Fruit fly (Drosophila melanogaster) whole organism, embryonic: Measurements from ENCODE around the gene ThrRS.

Experiments used
- B-H2 ChIP-seq: fragments of 200-800 bp; sonication (Bioruptor generic); optimal IDR thresholded peaks from 2 replicates; lab custom pipeline; 2018; ENCODE audit warnings: missing biosample characterization, mild to moderate bottlenecking, missing genetic modification characterization
- CG10267 ChIP-seq: fragments of 200-800 bp; sonication (Bioruptor generic); optimal IDR thresholded peaks from 2 replicates; lab custom pipeline; 2018; ENCODE audit warnings: missing biosample characterization, mild to moderate bottlenecking, missing genetic modification characterization, moderate library complexity
- CG10654 ChIP-seq: fragments of 200-800 bp; sonication (Bioruptor generic); optimal IDR thresholded peaks from 2 replicates; lab custom pipeline; 2016; ENCODE audit warnings: missing biosample characterization, missing genetic modification characterization
- CG12071 ChIP-seq: fragments of 200-800 bp; sonication (Bioruptor generic); optimal IDR thresholded peaks from 3 replicates; lab custom pipeline; 2018; ENCODE audit warnings: missing biosample characterization, mild to moderate bottlenecking, missing genetic modification characterization
- CG12659 ChIP-seq: fragments of 200-800 bp; sonication (Bioruptor generic); optimal IDR thresholded peaks from 3 replicates; lab custom pipeline; 2017; ENCODE audit warnings: mild to moderate bottlenecking, missing biosample characterization, missing genetic modification reagents, missing genetic modification characterization
- CG13624 ChIP-seq: fragments of 200-800 bp; sonication (Bioruptor generic); optimal IDR thresholded peaks from 2 replicates; lab custom pipeline; 2016; ENCODE audit warnings: missing biosample characterization, missing genetic modification characterization
- CG13894 ChIP-seq: fragments of 200-800 bp; sonication (Bioruptor generic); optimal IDR thresholded peaks from 3 replicates; lab custom pipeline; 2018; ENCODE audit warnings: missing biosample characterization, mild to moderate bottlenecking, missing genetic modification characterization, moderate library complexity
- CG15601 ChIP-seq: fragments of 200-800 bp; sonication (Bioruptor generic); optimal IDR thresholded peaks from 3 replicates; lab custom pipeline; 2019; ENCODE audit warnings: missing biosample characterization, mild to moderate bottlenecking, missing genetic modification characterization, moderate library complexity
- CG17361 ChIP-seq: fragments of 200-800 bp; sonication (Bioruptor generic); IDR thresholded peaks from 3 replicates; pipeline ENCODE4 v1.3.6; 2022; ENCODE audit warnings: missing biosample characterization, missing genetic modification characterization
- CG17802 ChIP-seq: fragments of 200-800 bp; sonication (Bioruptor generic); optimal IDR thresholded peaks from 2 replicates; lab custom pipeline; 2018; ENCODE audit warnings: missing biosample characterization, mild to moderate bottlenecking, missing genetic modification characterization, moderate library complexity
- CG18011 ChIP-seq: fragments of 200-800 bp; sonication (Bioruptor generic); optimal IDR thresholded peaks from 2 replicates; lab custom pipeline; 2017; ENCODE audit warnings: missing biosample characterization, missing genetic modification characterization, mild to moderate bottlenecking, moderate library complexity, missing genotype
- CG2120 ChIP-seq: fragments of 200-800 bp; sonication (Bioruptor generic); optimal IDR thresholded peaks from 3 replicates; lab custom pipeline; 2016; ENCODE audit warnings: missing biosample characterization, missing genetic modification characterization
- CG2129 ChIP-seq: fragments of 200-800 bp; sonication (Bioruptor generic); IDR thresholded peaks from 2 replicates; pipeline ENCODE4 v1.3.6; 2022; ENCODE audit warnings: missing biosample characterization, missing genetic modification characterization; ENCODE audit not compliant: partially characterized antibody
- CG34422 ChIP-seq: fragments of 200-800 bp; sonication (Bioruptor generic); IDR thresholded peaks from 3 replicates; pipeline ENCODE4 v1.3.6; 2022; ENCODE audit warnings: missing biosample characterization, missing genetic modification characterization
- CG7372 ChIP-seq: fragments of 200-800 bp; sonication (Bioruptor generic); IDR thresholded peaks from 2 replicates; pipeline ENCODE4 v1.3.6; 2022; ENCODE audit warnings: missing biosample characterization, missing genetic modification characterization
- CG9817 ChIP-seq: fragments of 200-800 bp; sonication (Bioruptor generic); optimal IDR thresholded peaks from 2 replicates; lab custom pipeline; 2018; ENCODE audit warnings: missing biosample characterization, mild to moderate bottlenecking, missing genetic modification characterization, moderate library complexity
- CG9932 ChIP-seq: fragments of 200-800 bp; sonication (Bioruptor generic); IDR thresholded peaks from 2 replicates; pipeline ENCODE4 v1.3.6; 2022; ENCODE audit warnings: missing biosample characterization, missing genetic modification characterization
- Dref ChIP-seq: fragments of 200-800 bp; sonication (Bioruptor generic); IDR thresholded peaks from 2 replicates; pipeline ENCODE4 v1.3.6; 2022; ENCODE audit warnings: missing biosample characterization, missing genetic modification characterization
- E2f2 ChIP-seq: fragments of 200-800 bp; sonication (Bioruptor generic); IDR thresholded peaks from 2 replicates; pipeline ENCODE4 v1.3.6; 2022; ENCODE audit warnings: missing biosample characterization, missing genetic modification characterization
- Elba2 ChIP-seq: fragments of 200-800 bp; sonication (Bioruptor generic); optimal IDR thresholded peaks from 3 replicates; lab custom pipeline; 2016; ENCODE audit warnings: missing biosample characterization, missing genetic modification characterization
- Hmx ChIP-seq: fragments of 200-800 bp; sonication (Bioruptor generic); optimal IDR thresholded peaks from 2 replicates; lab custom pipeline; 2016; ENCODE audit warnings: missing biosample characterization, missing genetic modification characterization
- MESR4 ChIP-seq: fragments of 200-800 bp; sonication (Bioruptor generic); optimal IDR thresholded peaks from 2 replicates; lab custom pipeline; 2018; ENCODE audit warnings: missing biosample characterization, mild to moderate bottlenecking, missing genetic modification characterization, moderate library complexity
- NfI ChIP-seq: fragments of 200-800 bp; sonication (Bioruptor generic); optimal IDR thresholded peaks from 3 replicates; lab custom pipeline; 2018; ENCODE audit warnings: missing biosample characterization, mild to moderate bottlenecking, missing genetic modification characterization, moderate library complexity
- Sin3A ChIP-seq: fragments of >200 bp; optimal IDR thresholded peaks from 2 replicates; lab custom pipeline; 2018
- Stat92E ChIP-seq, 3 experiments: fragments of >200 bp in 2 of 3; fragments of 200-800 bp in 1 of 3; sonication (Bioruptor generic) in 1 of 3; optimal IDR thresholded peaks; 2 replicates each; lab custom pipeline; 2017 to 2019; ENCODE audit warnings: missing biosample characterization in 3 of 3, missing genetic modification characterization in 3 of 3, mild to moderate bottlenecking in 1 of 3, moderate library complexity in 1 of 3
- Taf1 ChIP-seq: fragments of 200-800 bp; sonication (Bioruptor generic); IDR thresholded peaks from 2 replicates; pipeline ENCODE4 v1.3.6; 2022; ENCODE audit warnings: missing biosample characterization, missing genetic modification characterization
- YL-1 ChIP-seq: fragments of 200-800 bp; sonication (Bioruptor generic); optimal IDR thresholded peaks from 3 replicates; lab custom pipeline; 2017; ENCODE audit warnings: missing biosample characterization, mild to moderate bottlenecking, missing genetic modification characterization
- bab2 ChIP-seq: fragments of 200-800 bp; sonication (Bioruptor generic); optimal IDR thresholded peaks from 2 replicates; lab custom pipeline; 2016; ENCODE audit warnings: missing biosample characterization, missing genetic modification characterization
- bcd ChIP-seq: fragments of 200-800 bp; sonication (Bioruptor generic); optimal IDR thresholded peaks from 2 replicates; lab custom pipeline; 2017; ENCODE audit warnings: missing biosample characterization, mild to moderate bottlenecking, missing genetic modification characterization
- caup ChIP-seq: fragments of 200-800 bp; sonication (Bioruptor generic); optimal IDR thresholded peaks from 3 replicates; lab custom pipeline; 2017; ENCODE audit warnings: missing biosample characterization, mild to moderate bottlenecking, missing genetic modification characterization, moderate library complexity; ENCODE audit not compliant: severe bottlenecking
- crp ChIP-seq, 2 experiments: fragments of 200-800 bp; sonication (Bioruptor generic); optimal IDR thresholded peaks; 2 replicates in 1 of 2; 3 replicates in 1 of 2; lab custom pipeline; 2017; ENCODE audit warnings: missing biosample characterization in 2 of 2, missing genetic modification characterization in 2 of 2, mild to moderate bottlenecking in 1 of 2, moderate library complexity in 1 of 2
- cwo ChIP-seq: fragments of 200-800 bp; sonication (Bioruptor generic); optimal IDR thresholded peaks from 3 replicates; lab custom pipeline; 2017; ENCODE audit warnings: missing biosample characterization, missing genetic modification characterization, mild to moderate bottlenecking, moderate library complexity, missing genetic modification reagents
- dm ChIP-seq: fragments of 200-800 bp; sonication (Bioruptor generic); optimal IDR thresholded peaks from 3 replicates; lab custom pipeline; 2016; ENCODE audit warnings: missing biosample characterization, missing genetic modification characterization
- ems ChIP-seq: fragments of 200-800 bp; sonication (Bioruptor generic); optimal IDR thresholded peaks from 3 replicates; lab custom pipeline; 2016; ENCODE audit warnings: missing biosample characterization, missing genetic modification characterization
- fu2 ChIP-seq: fragments of 200-800 bp; sonication (Bioruptor generic); optimal IDR thresholded peaks from 2 replicates; lab custom pipeline; 2016; ENCODE audit warnings: missing biosample characterization, missing genetic modification characterization
- gfzf ChIP-seq: fragments of 200-800 bp; sonication (Bioruptor generic); optimal IDR thresholded peaks from 2 replicates; lab custom pipeline; 2016; ENCODE audit warnings: missing biosample characterization, mild to moderate bottlenecking, missing genetic modification characterization, moderate library complexity
- gsb-n ChIP-seq: fragments of 200-800 bp; sonication (Bioruptor generic); optimal IDR thresholded peaks from 3 replicates; lab custom pipeline; 2018; ENCODE audit warnings: missing biosample characterization, mild to moderate bottlenecking, missing genetic modification characterization
- kah ChIP-seq: fragments of 200-800 bp; sonication (Bioruptor generic); optimal IDR thresholded peaks from 2 replicates; lab custom pipeline; 2018; ENCODE audit warnings: missing biosample characterization, mild to moderate bottlenecking, missing genetic modification characterization
- lilli ChIP-seq: fragments of 200-800 bp; sonication (Bioruptor generic); optimal IDR thresholded peaks from 3 replicates; lab custom pipeline; 2016; ENCODE audit warnings: missing biosample characterization, missing genetic modification characterization
- nmo ChIP-seq: fragments of 200-800 bp; sonication (Bioruptor generic); optimal IDR thresholded peaks from 2 replicates; lab custom pipeline; 2018; ENCODE audit warnings: missing biosample characterization, mild to moderate bottlenecking, missing genetic modification characterization, moderate library complexity
- oc ChIP-seq: fragments of 200-800 bp; sonication (Bioruptor generic); optimal IDR thresholded peaks from 2 replicates; lab custom pipeline; 2018; ENCODE audit warnings: missing biosample characterization, mild to moderate bottlenecking, missing genetic modification characterization, moderate library complexity
- pita ChIP-seq: fragments of 200-800 bp; sonication (Bioruptor generic); optimal IDR thresholded peaks from 2 replicates; lab custom pipeline; 2017; ENCODE audit warnings: missing biosample characterization, mild to moderate bottlenecking, missing genetic modification characterization
- pzg ChIP-seq: fragments of 200-800 bp; sonication (Bioruptor generic); optimal IDR thresholded peaks from 3 replicates; lab custom pipeline; 2018; ENCODE audit warnings: missing biosample characterization, mild to moderate bottlenecking, missing genetic modification characterization, moderate library complexity
- row ChIP-seq: fragments of 200-800 bp; sonication (Bioruptor generic); IDR thresholded peaks from 3 replicates; pipeline ENCODE4 v1.3.6; 2022; ENCODE audit warnings: missing biosample characterization, missing genetic modification characterization
- sd ChIP-seq: fragments of 200-800 bp; sonication (Bioruptor generic); optimal IDR thresholded peaks from 3 replicates; lab custom pipeline; 2018; ENCODE audit warnings: missing biosample characterization, mild to moderate bottlenecking, missing genetic modification characterization, moderate library complexity
- sisA ChIP-seq: fragments of 200-800 bp; sonication (Bioruptor generic); IDR thresholded peaks from 2 replicates; pipeline ENCODE4 v1.3.6; 2022; ENCODE audit warnings: missing biosample characterization, missing genetic modification characterization
- slbo ChIP-seq: fragments of 200-800 bp; sonication (Bioruptor generic); IDR thresholded peaks from 2 replicates; pipeline ENCODE4 v1.3.6; 2022; ENCODE audit warnings: missing biosample characterization, missing genetic modification characterization
- so ChIP-seq: fragments of 200-800 bp; sonication (Bioruptor generic); IDR thresholded peaks from 3 replicates; pipeline ENCODE4 v1.3.6; 2022; ENCODE audit warnings: missing biosample characterization, missing genetic modification characterization
- sug ChIP-seq: fragments of 200-800 bp; optimal IDR thresholded peaks from 2 replicates; lab custom pipeline; 2019; ENCODE audit warnings: missing biosample characterization, mild to moderate bottlenecking, missing genetic modification characterization, moderate library complexity
- trem ChIP-seq: fragments of 200-800 bp; optimal IDR thresholded peaks from 3 replicates; lab custom pipeline; 2019; ENCODE audit warnings: missing biosample characterization, mild to moderate bottlenecking, missing genetic modification characterization, moderate library complexity

ThrRS gene

DNA sequence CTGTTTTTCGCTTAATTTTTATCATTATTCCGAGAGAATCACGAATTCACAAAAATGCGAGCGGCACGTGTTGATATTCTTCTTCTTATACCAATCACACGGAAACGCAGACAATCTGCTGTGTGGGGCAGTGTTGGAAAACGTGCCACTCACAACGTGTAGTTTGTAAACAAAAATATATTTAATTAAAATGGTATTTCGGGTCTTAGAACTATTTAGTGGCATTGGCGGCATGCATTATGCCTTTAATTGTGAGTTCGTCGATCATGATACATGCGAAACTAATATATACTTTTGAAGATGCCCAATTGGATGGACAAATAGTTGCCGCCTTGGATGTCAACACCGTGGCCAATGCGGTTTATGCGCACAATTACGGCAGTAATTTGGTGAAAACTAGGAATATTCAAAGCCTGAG is 7.1 kb upstream of the ThrRS start, which contains the start of the genes CG6712 and Mt2 (continued):
- TF ChIP-seq CG34422 (GFP tag; lab: Robert Waterston, UW) (peak; percentile 80; the same call in 1 of the 3 replicates), sisA (GFP tag; lab: Robert Waterston, UW) (no peak), CG13894 (tag; lab: Kevin White, UChicago) (no peak), caup (peak; percentile 30), CG2129 (GFP tag; lab: Robert Waterston, UW) (no peak), CG10654 (GFP tag; lab: Kevin White, UChicago) (no peak), E2f2 (peak; percentile 45), NfI (GFP tag; lab: Kevin White, UChicago) (peak; percentile 17), sug (tag; lab: Kevin White, UChicago) (peak; percentile 25), CG15601 (tag; lab: Kevin White, UChicago) (no peak), bcd (no peak), Dref (GFP tag; lab: Robert Waterston, UW) (0 out of 2 replicates have a peak, but pooled peaks have one; percentile 33), CG12659 (peak; percentile 42), fu2 (peak; percentile 37), CG18011 (GFP tag; lab: Kevin White, UChicago) (no peak), CG7372 (GFP tag; lab: Robert Waterston, UW) (no peak), ems (GFP tag; lab: Kevin White, UChicago) (peak; percentile 20), CG17802 (tag; lab: Kevin White, UChicago) (no peak), pita (GFP tag; lab: Kevin White, UChicago) (no peak), Hmx (GFP tag; lab: Kevin White, UChicago) (no peak), CG13624 (GFP tag; lab: Kevin White, UChicago) (peak; percentile 18), CG9932 (GFP tag; lab: Robert Waterston, UW) (peak; percentile 22; the same call in 1 of the 2 replicates), CG9817 (tag; lab: Kevin White, UChicago) (no peak), CG12071 (GFP tag; lab: Kevin White, UChicago) (no peak), YL-1 (GFP tag; lab: Kevin White, UChicago) (peak; percentile 83), gsb-n (tag; lab: Kevin White, UChicago) (peak; percentile 37), Elba2 (GFP tag; lab: Kevin White, UChicago) (peak; percentile 53), Stat92E (GFP tag; optimal IDR thresholded peaks at IDR 0.05; lab: Kevin White, UChicago) (no peak), slbo (GFP tag; lab: Robert Waterston, UW) (no peak), CG10267 (tag; lab: Kevin White, UChicago) (peak; percentile 92), sd (tag; lab: Kevin White, UChicago) (peak; percentile 68), crp (GFP tag; optimal IDR thresholded peaks at IDR 0.05; lab: Kevin White, UChicago) (peak in 1 of 2 experiments; percentile 67), Taf1 (GFP tag; lab: Robert Waterston, UW) (no peak), kah (GFP tag; lab: Kevin White, UChicago) (no peak), pzg (GFP tag; lab: Kevin White, UChicago) (peak; percentile 63), bab2 (GFP tag; lab: Kevin White, UChicago) (no peak), CG17361 (GFP tag; lab: Robert Waterston, UW) (no peak), B-H2 (GFP tag; lab: Kevin White, UChicago) (peak; percentile 52), nmo (GFP tag; lab: Kevin White, UChicago) (peak; percentile 5), gfzf (peak; percentile 11), cwo (GFP tag; lab: Kevin White, UChicago) (peak; percentile 93), dm (GFP tag; lab: Kevin White, UChicago) (peak; percentile 96), MESR4 (peak; percentile 71), trem (tag; lab: Kevin White, UChicago) (peak; percentile 0), so (GFP tag; lab: Robert Waterston, UW) (no peak), oc (tag; lab: Kevin White, UChicago) (no peak), lilli (GFP tag; lab: Kevin White, UChicago) (peak; percentile 20), CG2120 (GFP tag; lab: Kevin White, UChicago) (peak; percentile 28), Sin3A (lab: Kevin White, UChicago) (peak; percentile 43), row (0 out of 3 replicates have a peak, but pooled peaks have one; percentile 17)
